Fruit fly (Drosophila melanogaster): ENCODE results near the gene mub.

The mub gene

DNA sequence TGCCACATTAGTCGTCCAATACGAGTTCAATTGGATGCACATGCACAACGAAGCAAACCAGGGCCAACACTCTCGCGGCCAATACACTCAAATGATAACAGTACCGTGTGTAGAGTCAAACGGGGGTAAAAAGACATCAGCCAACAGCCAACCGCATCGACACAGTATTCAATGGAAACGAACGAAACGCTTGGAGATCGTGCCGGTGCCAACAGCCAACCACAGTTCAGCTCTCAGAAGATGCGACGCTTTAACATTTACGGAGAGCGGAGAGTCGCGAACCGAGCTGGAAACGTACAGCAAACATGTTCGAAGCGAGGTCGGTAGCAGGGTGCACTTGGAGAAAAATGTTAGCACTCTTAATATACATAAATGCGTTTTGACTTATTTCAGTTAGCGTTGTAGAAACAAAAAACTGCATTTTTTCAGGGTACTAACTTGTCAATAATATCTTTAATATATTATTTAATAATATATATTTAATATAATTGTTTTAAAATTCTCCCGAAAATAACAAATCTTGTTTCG, 36.5 kb upstream of the mub start (continued):
- TF ChIP-seq D19B (GFP tag; optimal IDR thresholded peaks at IDR 0.05) = no peak
- no peak for TF ChIP-seq MESR4 (GFP tag; optimal IDR thresholded peaks at IDR 0.05)
- TF ChIP-seq slbo (GFP tag; IDR thresholded peaks at IDR 0.05) = peak; percentile 70
- TF ChIP-seq CG30431 (GFP tag; optimal IDR thresholded peaks at IDR 0.05) = peak; percentile 49
- TF ChIP-seq Lpt (GFP tag; optimal IDR thresholded peaks at IDR 0.05) = no peak
- TF ChIP-seq onecut (GFP tag; IDR thresholded peaks at IDR 0.05) = no peak
- peak; percentile 45 for TF ChIP-seq CG17385 (GFP tag; optimal IDR thresholded peaks at IDR 0.05)
- TF ChIP-seq esg (GFP tag; conservative IDR thresholded peaks at IDR 0.05) = peak; percentile 65
- TF ChIP-seq CkIIα-i1 (GFP tag; IDR thresholded peaks at IDR 0.05) = no peak
- no peak for TF ChIP-seq CG15073 (GFP tag; optimal IDR thresholded peaks at IDR 0.05)
- TF ChIP-seq sr (GFP tag; IDR thresholded peaks at IDR 0.05) = no peak
- no peak for TF ChIP-seq Ssrp (tag; optimal IDR thresholded peaks at IDR 0.05)
- TF ChIP-seq hth (optimal IDR thresholded peaks at IDR 0.05) = no peak
- TF ChIP-seq Atf3 (GFP tag; optimal IDR thresholded peaks at IDR 0.05) = peak; percentile 23
- no peak for TF ChIP-seq C15 (GFP tag; IDR thresholded peaks at IDR 0.05)
- 0 out of 2 replicates have a peak, but pooled peaks have one; percentile 38 for TF ChIP-seq MBD-R2 (GFP tag; IDR thresholded peaks at IDR 0.05)
- TF ChIP-seq dmrt99B (tag; optimal IDR thresholded peaks at IDR 0.05) = no peak
- peak; percentile 52 for TF ChIP-seq CG2202 (tag; optimal IDR thresholded peaks at IDR 0.05)
- no peak for TF ChIP-seq CG3281 (GFP tag; optimal IDR thresholded peaks at IDR 0.05)
- no peak for TF ChIP-seq CG18599 (GFP tag; optimal IDR thresholded peaks at IDR 0.05)
- no peak for TF ChIP-seq CG10274 (GFP tag; optimal IDR thresholded peaks at IDR 0.05)
- no peak for TF ChIP-seq scrt (GFP tag; optimal IDR thresholded peaks at IDR 0.05)
- peak; percentile 45 for TF ChIP-seq CG18619 (GFP tag; optimal IDR thresholded peaks at IDR 0.05)
- no peak for TF ChIP-seq CTCF (GFP tag; optimal IDR thresholded peaks at IDR 0.05)
- peak; percentile 52; the same call in 1 of the 2 replicates for TF ChIP-seq Awh (GFP tag; IDR thresholded peaks at IDR 0.05)
- peak; percentile 40; the same call in 1 of the 2 replicates for TF ChIP-seq ttk (GFP tag; IDR thresholded peaks at IDR 0.05)
- TF ChIP-seq Hr51 (GFP tag; optimal IDR thresholded peaks at IDR 0.05) = no peak
- no peak; the same call in 1 of the 2 replicates for TF ChIP-seq Ptx1 (GFP tag; IDR thresholded peaks at IDR 0.05)
- no peak for TF ChIP-seq Dref (GFP tag; IDR thresholded peaks at IDR 0.05)
- TF ChIP-seq CG16815 (GFP tag; optimal IDR thresholded peaks at IDR 0.05) = peak; percentile 31
- TF ChIP-seq Abd-B (GFP tag; optimal IDR thresholded peaks at IDR 0.05) = peak; percentile 22
- TF ChIP-seq dpn (GFP tag; optimal IDR thresholded peaks at IDR 0.05) = peak in 1 of 2 experiments; percentile 66
- TF ChIP-seq sens (GFP tag) = peak; percentile 77
- no peak for TF ChIP-seq HHEX (GFP tag; optimal IDR thresholded peaks at IDR 0.05)
- no peak for TF ChIP-seq amos (GFP tag; IDR thresholded peaks at IDR 0.05; ENCODE audit: partially characterized antibody)
- TF ChIP-seq cwo (GFP tag; optimal IDR thresholded peaks at IDR 0.05) = no peak
- TF ChIP-seq bsh (GFP tag; optimal IDR thresholded peaks at IDR 0.05) = peak; percentile 50 to 86

DNA sequence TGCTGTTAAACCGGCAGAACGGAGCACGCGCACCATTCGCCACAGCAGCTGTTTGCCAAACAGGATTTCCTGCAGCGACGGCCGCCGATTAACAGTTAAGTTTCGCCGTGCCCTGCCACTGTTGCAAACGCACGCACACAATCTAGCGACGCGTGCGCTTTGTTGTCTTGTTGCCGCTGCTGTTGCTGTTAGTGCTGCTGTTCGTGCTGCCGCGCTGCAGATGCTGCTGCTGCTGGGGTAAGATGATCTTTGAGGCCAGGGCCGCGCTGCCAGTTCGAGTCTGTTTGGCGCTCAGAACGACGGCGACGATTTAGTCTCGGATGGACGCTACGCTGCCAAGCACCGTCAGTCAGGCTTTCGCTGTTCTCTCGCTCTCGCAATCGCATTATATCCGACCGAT, 36.0 kb upstream of the mub start, which contains the start of gene eg:
Gene eg, plus strand, starts transcription at position 136 of the 400 bp plus-strand sequence.
- TF ChIP-seq amos (GFP tag; IDR thresholded peaks at IDR 0.05; ENCODE audit: partially characterized antibody) (peak; percentile 26; the same call in 1 of the 2 replicates), Jarid2 (GFP tag; optimal IDR thresholded peaks at IDR 0.05) (peak; percentile 83), D (optimal IDR thresholded peaks at IDR 0.05) (peak; percentile 72), D (GFP tag; optimal IDR thresholded peaks at IDR 0.05) (no peak), chif (GFP tag; optimal IDR thresholded peaks at IDR 0.05) (peak in 1 of 2 experiments; percentile 0), unpg (GFP tag; optimal IDR thresholded peaks at IDR 0.05) (no peak), CG17802 (tag; optimal IDR thresholded peaks at IDR 0.05) (no peak), CG31365 (tag; optimal IDR thresholded peaks at IDR 0.05) (no peak), zfh1 (GFP tag; IDR thresholded peaks at IDR 0.05) (0 out of 3 replicates have a peak, but pooled peaks have one; percentile 0), Rfx (GFP tag; IDR thresholded peaks at IDR 0.05) (no peak), CG3065 (GFP tag; optimal IDR thresholded peaks at IDR 0.05) (no peak), esg (GFP tag; conservative IDR thresholded peaks at IDR 0.05) (0 out of 2 replicates have a peak, but pooled peaks have one; percentile 1), CG16779 (GFP tag; IDR thresholded peaks at IDR 0.05) (no peak), salm (tag; optimal IDR thresholded peaks at IDR 0.05) (no peak), CG34376 (GFP tag; optimal IDR thresholded peaks at IDR 0.05) (no peak), CG12769 (tag; optimal IDR thresholded peaks at IDR 0.05) (no peak), HLH54F (GFP tag; optimal IDR thresholded peaks at IDR 0.05) (no peak), tx (GFP tag; optimal IDR thresholded peaks at IDR 0.05) (no peak)

All from whole organism, embryonic.